Worm (Caenorhabditis elegans) whole organism, midembryonic: ENCODE results near the gene exos-9.

Experiments used
- cog-1 ChIP-seq: sonication (generic microtip); optimal IDR thresholded peaks from 2 replicates; lab custom pipeline; 2016; ENCODE audit warnings: missing genetic modification characterization, missing compliant biosample characterization
- flt-1 ChIP-seq: fragments of 200-800 bp; sonication (Bioruptor generic); IDR thresholded peaks from 2 replicates; pipeline ENCODE4 v1.3.6; 2022; ENCODE audit warnings: missing genetic modification characterization, missing compliant biosample characterization
- med-1 ChIP-seq: sonication (generic microtip); optimal IDR thresholded peaks from 2 replicates; lab custom pipeline; 2017; ENCODE audit warnings: missing genetic modification characterization, mild to moderate bottlenecking, missing compliant biosample characterization, antibody characterized with exemption, missing genetic modification reagents; ENCODE audit not compliant: insufficient read depth
- ref-1 ChIP-seq: fragments of 200-800 bp; sonication (Bioruptor generic); conservative IDR thresholded peaks from 2 replicates; pipeline ENCODE4 v1.3.6; 2022; ENCODE audit warnings: missing genetic modification reagents, missing genetic modification characterization, missing compliant biosample characterization
- ztf-23 ChIP-seq: fragments of 200-800 bp; sonication (Bioruptor generic); IDR thresholded peaks from 2 replicates; pipeline ENCODE4 v1.3.6; 2022; ENCODE audit warnings: missing genetic modification reagents, missing genetic modification characterization, missing compliant biosample characterization

DNA sequence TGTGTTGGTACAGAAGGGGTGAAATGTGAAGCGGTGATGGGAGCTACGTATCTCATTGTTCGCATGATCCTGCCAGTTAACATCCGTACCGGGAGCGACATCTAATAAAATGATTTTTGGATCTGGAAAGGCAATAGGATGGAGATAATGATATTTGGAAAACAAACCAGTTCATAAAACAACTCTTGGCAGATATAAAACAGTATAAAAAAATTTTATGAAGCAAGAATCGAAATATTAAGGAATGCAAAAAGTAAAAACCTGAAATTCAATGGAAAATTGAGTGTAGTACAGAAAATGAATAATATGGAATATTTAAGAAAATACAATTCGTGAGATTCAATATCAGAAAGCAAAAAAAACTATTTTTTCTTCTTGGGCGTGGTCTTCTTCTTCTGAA lies 28.7 kb upstream of the exos-9 start, which contains the start of gene hsp-75:
- TF ChIP-seq ref-1 (GFP tag; lab: Robert Waterston, UW), result no peak
- no peak for TF ChIP-seq cog-1 (tag; lab: Kevin White, UChicago)
- TF ChIP-seq flt-1 (GFP tag; lab: Robert Waterston, UW), result no peak
- no peak for TF ChIP-seq ztf-23
- TF ChIP-seq med-1 (GFP tag; lab: Kevin White, UChicago), result no peak
